Fruit fly (Drosophila melanogaster) whole organism, embryonic: ENCODE data around the gene wrd.
A peak's percentile ranks its signal among the peaks of the same experiment; 100 is the strongest.

Experiments
- CG10209 ChIP-seq: fragments of 200-800 bp; sonication (Bioruptor generic); optimal IDR thresholded peaks from 3 replicates; lab custom pipeline; 2017; ENCODE audit warnings: missing biosample characterization, mild to moderate bottlenecking, missing genetic modification characterization, missing genetic modification reagents
- CG10274 ChIP-seq: fragments of 200-800 bp; sonication (Bioruptor generic); optimal IDR thresholded peaks from 3 replicates; lab custom pipeline; 2017; ENCODE audit warnings: missing biosample characterization, mild to moderate bottlenecking, missing genetic modification characterization
- CG10979 ChIP-seq: fragments of 200-800 bp; sonication (Bioruptor generic); optimal IDR thresholded peaks from 2 replicates; lab custom pipeline; 2018; ENCODE audit warnings: missing biosample characterization, mild to moderate bottlenecking, missing genetic modification characterization, moderate library complexity
- CG11085 ChIP-seq: fragments of 200-800 bp; sonication (Bioruptor generic); IDR thresholded peaks from 2 replicates; pipeline ENCODE4 v1.3.6; 2022; ENCODE audit warnings: missing biosample characterization, missing genetic modification characterization
- CG12104 ChIP-seq: fragments of 200-800 bp; sonication (Bioruptor generic); optimal IDR thresholded peaks from 3 replicates; lab custom pipeline; 2016; ENCODE audit warnings: missing biosample characterization, missing genetic modification characterization
- CG13287 ChIP-seq: fragments of 200-800 bp; sonication (Bioruptor generic); IDR thresholded peaks from 2 replicates; pipeline ENCODE4 v1.3.6; 2022; ENCODE audit warnings: missing biosample characterization, missing genetic modification characterization; ENCODE audit not compliant: partially characterized antibody
- CG13296 ChIP-seq: fragments of 200-800 bp; sonication (Bioruptor generic); optimal IDR thresholded peaks from 3 replicates; lab custom pipeline; 2018; ENCODE audit warnings: missing biosample characterization, mild to moderate bottlenecking, missing genetic modification characterization
- CG15011 ChIP-seq: fragments of 200-800 bp; sonication (Bioruptor generic); optimal IDR thresholded peaks from 3 replicates; lab custom pipeline; 2018; ENCODE audit warnings: missing biosample characterization, mild to moderate bottlenecking, missing genetic modification characterization
- CG17359 ChIP-seq: fragments of 200-800 bp; sonication (Bioruptor generic); optimal IDR thresholded peaks from 3 replicates; lab custom pipeline; 2018; ENCODE audit warnings: missing biosample characterization, mild to moderate bottlenecking, missing genetic modification characterization, moderate library complexity
- CG17361 ChIP-seq: fragments of 200-800 bp; sonication (Bioruptor generic); IDR thresholded peaks from 3 replicates; pipeline ENCODE4 v1.3.6; 2022; ENCODE audit warnings: missing biosample characterization, missing genetic modification characterization
- CG17802 ChIP-seq: fragments of 200-800 bp; sonication (Bioruptor generic); optimal IDR thresholded peaks from 2 replicates; lab custom pipeline; 2018; ENCODE audit warnings: missing biosample characterization, mild to moderate bottlenecking, missing genetic modification characterization, moderate library complexity
- CG1832 ChIP-seq: fragments of 200-800 bp; sonication (Bioruptor generic); optimal IDR thresholded peaks from 2 replicates; lab custom pipeline; 2017; ENCODE audit warnings: missing biosample characterization, mild to moderate bottlenecking, missing genetic modification characterization, inconsistent platforms
- CG30020 ChIP-seq: fragments of 200-800 bp; optimal IDR thresholded peaks from 2 replicates; lab custom pipeline; 2019; ENCODE audit warnings: missing biosample characterization, mild to moderate bottlenecking, missing genetic modification characterization, moderate library complexity
- CG31365 ChIP-seq: fragments of 200-800 bp; sonication (Bioruptor generic); optimal IDR thresholded peaks from 2 replicates; lab custom pipeline; 2018; ENCODE audit warnings: missing biosample characterization, mild to moderate bottlenecking, missing genetic modification characterization
- CG32767 ChIP-seq: fragments of 200-800 bp; sonication (Bioruptor generic); IDR thresholded peaks from 2 replicates; pipeline ENCODE4 v1.3.6; 2022; ENCODE audit warnings: missing biosample characterization, missing genetic modification characterization
- CG4730 ChIP-seq: fragments of 200-800 bp; sonication (Bioruptor generic); IDR thresholded peaks from 2 replicates; pipeline ENCODE4 v1.3.6; 2022; ENCODE audit warnings: missing biosample characterization, missing genetic modification characterization
- CG4854 ChIP-seq: fragments of 200-800 bp; sonication (Bioruptor generic); optimal IDR thresholded peaks from 2 replicates; lab custom pipeline; 2016; ENCODE audit warnings: missing biosample characterization, missing genetic modification characterization, inconsistent platforms
- CG7963 ChIP-seq: fragments of 200-800 bp; sonication (Bioruptor generic); IDR thresholded peaks from 3 replicates; pipeline ENCODE4 v1.3.6; 2022; ENCODE audit warnings: missing biosample characterization, missing genetic modification characterization; ENCODE audit not compliant: partially characterized antibody
- Camta ChIP-seq: fragments of 200-800 bp; sonication (Bioruptor generic); optimal IDR thresholded peaks from 2 replicates; lab custom pipeline; 2016; ENCODE audit warnings: missing biosample characterization, missing genetic modification characterization
- Dip2 ChIP-seq: fragments of 200-800 bp; sonication (Bioruptor generic); IDR thresholded peaks from 2 replicates; pipeline ENCODE4 v1.3.6; 2022; ENCODE audit warnings: missing biosample characterization, missing genetic modification characterization
- E2f2 ChIP-seq: fragments of 200-800 bp; sonication (Bioruptor generic); IDR thresholded peaks from 2 replicates; pipeline ENCODE4 v1.3.6; 2022; ENCODE audit warnings: missing biosample characterization, missing genetic modification characterization
- Hr3 ChIP-seq: fragments of 200-800 bp; sonication (Bioruptor generic); optimal IDR thresholded peaks from 3 replicates; lab custom pipeline; 2016; ENCODE audit warnings: missing biosample characterization, missing genetic modification characterization
- Hr78 ChIP-seq, 2 experiments: fragments of 200-800 bp in 1 of 2; fragments of >200 bp in 1 of 2; sonication (Bioruptor generic) in 1 of 2; optimal IDR thresholded peaks; 2 replicates each; lab custom pipeline; 2017 to 2019; ENCODE audit warnings: missing biosample characterization in 2 of 2, missing genetic modification characterization in 2 of 2, mild to moderate bottlenecking in 1 of 2, moderate library complexity in 1 of 2
- MBD-R2 ChIP-seq: fragments of 200-800 bp; sonication (Bioruptor generic); IDR thresholded peaks from 2 replicates; pipeline ENCODE4 v1.3.6; 2022; ENCODE audit warnings: missing biosample characterization, missing genetic modification characterization
- NK7.1 ChIP-seq: fragments of 200-800 bp; sonication (Bioruptor generic); optimal IDR thresholded peaks from 3 replicates; lab custom pipeline; 2016; ENCODE audit warnings: missing biosample characterization, missing genetic modification characterization
- Nf-YA ChIP-seq: fragments of 200-800 bp; sonication (Bioruptor generic); IDR thresholded peaks from 2 replicates; pipeline ENCODE4 v1.3.6; 2022; ENCODE audit warnings: missing biosample characterization, missing genetic modification characterization
- Sin3A ChIP-seq: fragments of >200 bp; optimal IDR thresholded peaks from 2 replicates; lab custom pipeline; 2018
- Xrp1 ChIP-seq: fragments of 200-800 bp; sonication (Bioruptor generic); IDR thresholded peaks from 2 replicates; pipeline ENCODE4 v1.3.6; 2022; ENCODE audit warnings: missing biosample characterization, missing genetic modification characterization
- ara ChIP-seq: fragments of 200-800 bp; sonication (Bioruptor generic); IDR thresholded peaks from 2 replicates; pipeline ENCODE4 v1.3.6; 2022; ENCODE audit warnings: missing biosample characterization, missing genetic modification characterization
- ash1 ChIP-seq: fragments of 200-800 bp; sonication (Bioruptor generic); optimal IDR thresholded peaks from 2 replicates; lab custom pipeline; 2018; ENCODE audit warnings: missing biosample characterization, mild to moderate bottlenecking, missing genetic modification characterization
- az2 ChIP-seq: fragments of 200-800 bp; sonication (Bioruptor generic); optimal IDR thresholded peaks from 3 replicates; lab custom pipeline; 2016; ENCODE audit warnings: missing biosample characterization, missing genetic modification characterization
- cad ChIP-seq: fragments of >200 bp; optimal IDR thresholded peaks from 2 replicates; lab custom pipeline; 2017; ENCODE audit warnings: missing biosample characterization, missing genetic modification characterization
- crp ChIP-seq, 2 experiments: fragments of 200-800 bp; sonication (Bioruptor generic); optimal IDR thresholded peaks; 2 replicates in 1 of 2; 3 replicates in 1 of 2; lab custom pipeline; 2017; ENCODE audit warnings: missing biosample characterization in 2 of 2, missing genetic modification characterization in 2 of 2, mild to moderate bottlenecking in 1 of 2, moderate library complexity in 1 of 2
- dmrt11E ChIP-seq: fragments of 200-800 bp; sonication (Bioruptor generic); optimal IDR thresholded peaks from 3 replicates; lab custom pipeline; 2018; ENCODE audit warnings: missing biosample characterization, mild to moderate bottlenecking, missing genetic modification characterization, moderate library complexity
- ewg ChIP-seq: fragments of 200-800 bp; sonication (Bioruptor generic); optimal IDR thresholded peaks from 3 replicates; lab custom pipeline; 2017; ENCODE audit warnings: mild to moderate bottlenecking, missing biosample characterization, missing genetic modification reagents, missing genetic modification characterization
- fu2 ChIP-seq: fragments of 200-800 bp; sonication (Bioruptor generic); optimal IDR thresholded peaks from 2 replicates; lab custom pipeline; 2016; ENCODE audit warnings: missing biosample characterization, missing genetic modification characterization
- grau ChIP-seq: fragments of 200-800 bp; optimal IDR thresholded peaks from 3 replicates; lab custom pipeline; 2019; ENCODE audit warnings: missing biosample characterization, mild to moderate bottlenecking, missing genetic modification characterization, moderate library complexity
- gsb-n ChIP-seq: fragments of 200-800 bp; sonication (Bioruptor generic); optimal IDR thresholded peaks from 3 replicates; lab custom pipeline; 2018; ENCODE audit warnings: missing biosample characterization, mild to moderate bottlenecking, missing genetic modification characterization
- kah ChIP-seq: fragments of 200-800 bp; sonication (Bioruptor generic); optimal IDR thresholded peaks from 2 replicates; lab custom pipeline; 2018; ENCODE audit warnings: missing biosample characterization, mild to moderate bottlenecking, missing genetic modification characterization
- ken ChIP-seq: fragments of 200-800 bp; sonication (Bioruptor generic); IDR thresholded peaks from 3 replicates; pipeline ENCODE4 v1.3.6; 2022; ENCODE audit warnings: missing biosample characterization, missing genetic modification characterization
- mam ChIP-seq: fragments of 200-800 bp; sonication (Bioruptor generic); optimal IDR thresholded peaks from 3 replicates; lab custom pipeline; 2016; ENCODE audit warnings: missing biosample characterization, missing genetic modification characterization
- otp ChIP-seq: fragments of 200-800 bp; sonication (Bioruptor generic); IDR thresholded peaks from 3 replicates; pipeline ENCODE4, ENCODE4 v1.3.6; 2022; ENCODE audit warnings: missing biosample characterization, missing genetic modification characterization
- pho ChIP-seq: fragments of 200-800 bp; sonication (Bioruptor generic); optimal IDR thresholded peaks from 2 replicates; lab custom pipeline; 2016; ENCODE audit warnings: missing biosample characterization, missing genetic modification characterization
- scrt ChIP-seq: fragments of 200-800 bp; sonication (Bioruptor generic); optimal IDR thresholded peaks from 2 replicates; lab custom pipeline; 2018; ENCODE audit warnings: missing biosample characterization, mild to moderate bottlenecking, missing genetic modification characterization, moderate library complexity
- sim ChIP-seq: fragments of 200-800 bp; sonication (Bioruptor generic); IDR thresholded peaks from 2 replicates; pipeline ENCODE4 v1.3.6; 2022; ENCODE audit warnings: missing biosample characterization, missing genetic modification characterization
- so ChIP-seq: fragments of 200-800 bp; sonication (Bioruptor generic); IDR thresholded peaks from 3 replicates; pipeline ENCODE4 v1.3.6; 2022; ENCODE audit warnings: missing biosample characterization, missing genetic modification characterization
- sr ChIP-seq: fragments of 200-800 bp; sonication (Bioruptor generic); IDR thresholded peaks from 3 replicates; pipeline ENCODE4 v1.3.6; 2022; ENCODE audit warnings: missing biosample characterization, missing genetic modification characterization
- tx ChIP-seq: fragments of 200-800 bp; sonication (Bioruptor generic); optimal IDR thresholded peaks from 2 replicates; lab custom pipeline; 2016; ENCODE audit warnings: missing biosample characterization, missing genetic modification characterization
- zen2 ChIP-seq: fragments of 200-800 bp; sonication (Bioruptor generic); IDR thresholded peaks from 3 replicates; pipeline ENCODE4 v1.3.6; 2022; ENCODE audit warnings: missing biosample characterization, missing genetic modification characterization; ENCODE audit not compliant: partially characterized antibody
- zf30C ChIP-seq: fragments of 200-800 bp; sonication (Bioruptor generic); optimal IDR thresholded peaks from 3 replicates; lab custom pipeline; 2018; ENCODE audit warnings: missing biosample characterization, mild to moderate bottlenecking, missing genetic modification characterization

The wrd gene

DNA sequence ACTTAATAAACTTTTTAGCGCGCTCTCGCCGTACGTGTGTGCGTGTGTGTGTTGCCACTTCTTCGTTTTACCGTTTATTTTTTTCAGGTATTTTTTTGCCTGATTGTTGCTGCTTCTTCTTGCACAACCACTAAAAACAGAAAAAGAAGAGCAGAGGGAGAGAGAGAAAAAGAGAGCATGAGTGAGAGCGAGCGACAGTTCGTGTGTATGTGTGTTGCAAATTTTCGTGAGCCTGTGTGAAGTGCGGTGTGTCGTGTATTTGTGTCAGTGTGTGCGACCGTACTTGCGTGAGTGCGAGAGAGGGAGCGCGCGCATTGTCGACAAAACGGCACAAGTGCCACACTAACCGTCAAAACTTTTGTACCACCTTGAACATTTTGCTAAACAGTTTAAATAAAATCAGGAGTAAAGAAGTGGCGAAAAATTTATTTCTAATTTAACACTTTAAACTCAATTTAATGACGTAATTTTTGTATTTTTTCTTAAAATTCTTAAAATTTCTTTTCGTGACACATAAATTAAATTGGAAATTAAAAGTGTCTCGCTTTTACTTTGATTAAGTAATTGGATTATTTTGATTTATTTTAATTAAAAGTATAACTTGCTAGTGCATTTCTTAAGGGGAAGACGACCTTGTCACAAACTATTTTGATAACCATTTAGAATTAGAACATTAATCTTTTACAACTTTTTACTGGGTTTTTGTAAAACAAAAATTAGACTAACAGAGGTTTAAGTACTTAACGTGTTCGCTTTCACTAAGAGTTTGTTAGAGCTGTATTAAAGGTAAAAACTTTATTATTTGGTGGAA is 29.6 kb downstream of the wrd start (continued):
- TF ChIP-seq ken (GFP tag; lab: Robert Waterston, UW) (no peak), otp (GFP tag; lab: Robert Waterston, UW) (no peak), ara (GFP tag; lab: Robert Waterston, UW) (no peak), CG13287 (GFP tag; lab: Robert Waterston, UW) (no peak), CG13296 (GFP tag; lab: Kevin White, UChicago) (peak; percentile 39), CG31365 (tag; lab: Kevin White, UChicago) (no peak), sr (GFP tag; lab: Robert Waterston, UW) (no peak), Hr3 (GFP tag; lab: Kevin White, UChicago) (peak; percentile 77), tx (peak; percentile 42), Nf-YA (GFP tag; lab: Robert Waterston, UW) (no peak), CG10274 (GFP tag; lab: Kevin White, UChicago) (peak; percentile 57), NK7.1 (GFP tag; lab: Kevin White, UChicago) (no peak), sim (GFP tag; lab: Robert Waterston, UW) (no peak), CG1832 (peak; percentile 65), so (no peak), scrt (GFP tag; lab: Kevin White, UChicago) (no peak), Sin3A (no peak), crp (GFP tag; optimal IDR thresholded peaks at IDR 0.05; lab: Kevin White, UChicago) (no peak), ewg (peak; percentile 65), CG4730 (GFP tag; lab: Robert Waterston, UW) (no peak), mam (GFP tag; lab: Kevin White, UChicago) (peak; percentile 22), CG10979 (tag; lab: Kevin White, UChicago) (peak; percentile 49), fu2 (peak; percentile 29), CG30020 (tag; lab: Kevin White, UChicago) (peak; percentile 9), Hr78 (GFP tag; optimal IDR thresholded peaks at IDR 0.05; lab: Kevin White, UChicago) (peak in 1 of 2 experiments; percentile 10), CG17359 (peak; percentile 66), CG11085 (GFP tag; lab: Robert Waterston, UW) (no peak), gsb-n (tag; lab: Kevin White, UChicago) (peak; percentile 50), CG7963 (no peak), MBD-R2 (GFP tag; lab: Robert Waterston, UW) (no peak), zen2 (GFP tag; lab: Robert Waterston, UW) (no peak), grau (tag; lab: Kevin White, UChicago) (peak; percentile 76), CG12104 (peak; percentile 59), cad (GFP tag; lab: Kevin White, UChicago) (no peak), CG4854 (GFP tag; lab: Kevin White, UChicago) (no peak), pho (peak; percentile 32), Xrp1 (no peak), dmrt11E (peak; percentile 57), CG15011 (GFP tag; lab: Kevin White, UChicago) (peak; percentile 27), kah (peak; percentile 25), ash1 (GFP tag; lab: Kevin White, UChicago) (no peak), CG17802 (tag; lab: Kevin White, UChicago) (no peak), az2 (peak; percentile 57), E2f2 (GFP tag; lab: Robert Waterston, UW) (no peak), CG10209 (GFP tag; lab: Kevin White, UChicago) (peak; percentile 53), zf30C (no peak), Camta (GFP tag; lab: Kevin White, UChicago) (no peak), Dip2 (GFP tag; lab: Robert Waterston, UW) (no peak), CG32767 (GFP tag; lab: Robert Waterston, UW) (no peak), CG17361 (no peak)
